Fruit fly (Drosophila melanogaster) whole organism, embryonic: ENCODE results near the gene CG15439.

Source experiments
- Atf-2 ChIP-seq: fragments of 200-800 bp; sonication (Bioruptor generic); optimal IDR thresholded peaks from 2 replicates; lab custom pipeline; 2016; ENCODE audit warnings: missing biosample characterization, missing genetic modification characterization
- Bdp1 ChIP-seq: fragments of 200-800 bp; sonication (Bioruptor generic); optimal IDR thresholded peaks from 3 replicates; lab custom pipeline; 2016; ENCODE audit warnings: missing biosample characterization, missing genetic modification characterization
- CG10654 ChIP-seq: fragments of 200-800 bp; sonication (Bioruptor generic); optimal IDR thresholded peaks from 2 replicates; lab custom pipeline; 2016; ENCODE audit warnings: missing biosample characterization, missing genetic modification characterization
- CG10959 ChIP-seq: fragments of 200-800 bp; sonication (Bioruptor generic); IDR thresholded peaks from 2 replicates; pipeline ENCODE4 v1.3.6; 2022; ENCODE audit warnings: missing biosample characterization, missing genetic modification characterization
- CG13894 ChIP-seq: fragments of 200-800 bp; sonication (Bioruptor generic); optimal IDR thresholded peaks from 3 replicates; lab custom pipeline; 2018; ENCODE audit warnings: missing biosample characterization, mild to moderate bottlenecking, missing genetic modification characterization, moderate library complexity
- CG15011 ChIP-seq: fragments of 200-800 bp; sonication (Bioruptor generic); optimal IDR thresholded peaks from 3 replicates; lab custom pipeline; 2018; ENCODE audit warnings: missing biosample characterization, mild to moderate bottlenecking, missing genetic modification characterization
- CG16863 ChIP-seq: fragments of 200-800 bp; sonication (Bioruptor generic); optimal IDR thresholded peaks from 3 replicates; lab custom pipeline; 2016; ENCODE audit warnings: missing biosample characterization, missing genetic modification characterization
- CG17829 ChIP-seq: fragments of 200-800 bp; optimal IDR thresholded peaks from 2 replicates; lab custom pipeline; 2019; ENCODE audit warnings: missing biosample characterization, mild to moderate bottlenecking, missing genetic modification characterization, moderate library complexity
- CG18599 ChIP-seq: fragments of 200-800 bp; sonication (Bioruptor generic); optimal IDR thresholded peaks from 3 replicates; lab custom pipeline; 2017; ENCODE audit warnings: missing biosample characterization, missing genetic modification characterization, mild to moderate bottlenecking, moderate library complexity, missing genetic modification reagents
- CG2712 ChIP-seq: fragments of 200-800 bp; optimal IDR thresholded peaks from 3 replicates; lab custom pipeline; 2019; ENCODE audit warnings: missing biosample characterization, mild to moderate bottlenecking, missing genetic modification characterization, moderate library complexity
- CG30431 ChIP-seq: fragments of 200-800 bp; sonication (Bioruptor generic); optimal IDR thresholded peaks from 2 replicates; lab custom pipeline; 2017; ENCODE audit warnings: missing biosample characterization, missing genetic modification characterization
- CG33557 ChIP-seq: fragments of 200-800 bp; sonication (Bioruptor generic); optimal IDR thresholded peaks from 2 replicates; lab custom pipeline; 2019; ENCODE audit warnings: missing biosample characterization, mild to moderate bottlenecking, missing genetic modification characterization, moderate library complexity
- CG3407 ChIP-seq: fragments of 200-800 bp; sonication (Bioruptor generic); optimal IDR thresholded peaks from 2 replicates; lab custom pipeline; 2018; ENCODE audit warnings: missing biosample characterization, mild to moderate bottlenecking, missing genetic modification characterization
- CG3838 ChIP-seq: fragments of 200-800 bp; sonication (Bioruptor generic); optimal IDR thresholded peaks from 3 replicates; lab custom pipeline; 2016; ENCODE audit warnings: missing biosample characterization, missing genetic modification characterization
- CG4328 ChIP-seq: fragments of 200-800 bp; sonication (Bioruptor generic); optimal IDR thresholded peaks from 3 replicates; lab custom pipeline; 2017; ENCODE audit warnings: missing biosample characterization, missing genetic modification reagents, missing genetic modification characterization
- CG4424 ChIP-seq: fragments of 200-800 bp; sonication (Bioruptor generic); optimal IDR thresholded peaks from 3 replicates; lab custom pipeline; 2016; ENCODE audit warnings: missing biosample characterization, missing genetic modification characterization
- CG6272 ChIP-seq: fragments of 200-800 bp; sonication (Bioruptor generic); IDR thresholded peaks from 2 replicates; pipeline ENCODE4 v1.3.6; 2022; ENCODE audit warnings: missing biosample characterization, missing genetic modification characterization
- CG6854 ChIP-seq: fragments of 200-800 bp; sonication (Bioruptor generic); optimal IDR thresholded peaks from 3 replicates; lab custom pipeline; 2017; ENCODE audit warnings: missing biosample characterization, mild to moderate bottlenecking, missing genetic modification characterization
- CG8944 ChIP-seq: fragments of 200-800 bp; sonication (Bioruptor generic); optimal IDR thresholded peaks from 3 replicates; lab custom pipeline; 2016; ENCODE audit warnings: missing biosample characterization, missing genetic modification characterization
- CG9817 ChIP-seq: fragments of 200-800 bp; sonication (Bioruptor generic); optimal IDR thresholded peaks from 2 replicates; lab custom pipeline; 2018; ENCODE audit warnings: missing biosample characterization, mild to moderate bottlenecking, missing genetic modification characterization, moderate library complexity
- Dad ChIP-seq: fragments of 200-800 bp; sonication (Bioruptor generic); optimal IDR thresholded peaks from 3 replicates; lab custom pipeline; 2016; ENCODE audit warnings: missing biosample characterization, missing genetic modification characterization
- Dip3 ChIP-seq: fragments of 200-800 bp; sonication (Bioruptor generic); optimal IDR thresholded peaks from 3 replicates; lab custom pipeline; 2016; ENCODE audit warnings: missing biosample characterization, missing genetic modification characterization
- E2f1 ChIP-seq: fragments of 200-800 bp; sonication (Bioruptor generic); IDR thresholded peaks from 2 replicates; pipeline ENCODE4 v1.3.6; 2022; ENCODE audit warnings: missing biosample characterization, missing genetic modification characterization
- Ets97D ChIP-seq: fragments of 200-800 bp; sonication (Bioruptor generic); optimal IDR thresholded peaks from 3 replicates; lab custom pipeline; 2016; ENCODE audit warnings: missing biosample characterization, missing genetic modification characterization
- HLHmδ ChIP-seq: fragments of 200-800 bp; sonication (Bioruptor generic); optimal IDR thresholded peaks from 2 replicates; lab custom pipeline; 2018; ENCODE audit warnings: missing biosample characterization, mild to moderate bottlenecking, missing genetic modification characterization, moderate library complexity
- Hr3 ChIP-seq: fragments of 200-800 bp; sonication (Bioruptor generic); optimal IDR thresholded peaks from 3 replicates; lab custom pipeline; 2016; ENCODE audit warnings: missing biosample characterization, missing genetic modification characterization
- Hr51 ChIP-seq, 2 experiments: fragments of 200-800 bp; sonication (Bioruptor generic); optimal IDR thresholded peaks; 2 replicates in 1 of 2; 3 replicates in 1 of 2; lab custom pipeline; 2016 to 2018; ENCODE audit warnings: missing biosample characterization in 2 of 2, missing genetic modification characterization in 2 of 2, mild to moderate bottlenecking in 1 of 2, moderate library complexity in 1 of 2
- Hr78 ChIP-seq, 2 experiments: fragments of 200-800 bp in 1 of 2; fragments of >200 bp in 1 of 2; sonication (Bioruptor generic) in 1 of 2; optimal IDR thresholded peaks; 2 replicates each; lab custom pipeline; 2017 to 2019; ENCODE audit warnings: missing biosample characterization in 2 of 2, missing genetic modification characterization in 2 of 2, mild to moderate bottlenecking in 1 of 2, moderate library complexity in 1 of 2
- Mes4 ChIP-seq: fragments of 200-800 bp; sonication (Bioruptor generic); optimal IDR thresholded peaks from 2 replicates; lab custom pipeline; 2016; ENCODE audit warnings: missing biosample characterization, missing genetic modification characterization
- Myb ChIP-seq: fragments of 200-800 bp; sonication (Bioruptor generic); optimal IDR thresholded peaks from 2 replicates; lab custom pipeline; 2016; ENCODE audit warnings: missing biosample characterization, missing genetic modification characterization
- NK7.1 ChIP-seq: fragments of 200-800 bp; sonication (Bioruptor generic); optimal IDR thresholded peaks from 3 replicates; lab custom pipeline; 2016; ENCODE audit warnings: missing biosample characterization, missing genetic modification characterization
- Ptx1 ChIP-seq: fragments of 200-800 bp; sonication (Bioruptor generic); IDR thresholded peaks from 2 replicates; pipeline ENCODE4 v1.3.6; 2022; ENCODE audit warnings: missing biosample characterization, missing genetic modification characterization
- Sox102F ChIP-seq: fragments of 200-800 bp; sonication (Bioruptor generic); optimal IDR thresholded peaks from 2 replicates; lab custom pipeline; 2018; ENCODE audit warnings: missing biosample characterization, mild to moderate bottlenecking, missing genetic modification characterization, moderate library complexity
- Sry-δ ChIP-seq: fragments of 200-800 bp; sonication (Bioruptor generic); optimal IDR thresholded peaks from 2 replicates; lab custom pipeline; 2016; ENCODE audit warnings: missing biosample characterization, missing genetic modification characterization
- al ChIP-seq: fragments of 200-800 bp; sonication (Bioruptor generic); IDR thresholded peaks from 2 replicates; pipeline ENCODE4 v1.3.6; 2022; ENCODE audit warnings: missing biosample characterization, missing genetic modification characterization
- ash1 ChIP-seq: fragments of 200-800 bp; sonication (Bioruptor generic); optimal IDR thresholded peaks from 2 replicates; lab custom pipeline; 2018; ENCODE audit warnings: missing biosample characterization, mild to moderate bottlenecking, missing genetic modification characterization
- bab2 ChIP-seq: fragments of 200-800 bp; sonication (Bioruptor generic); optimal IDR thresholded peaks from 2 replicates; lab custom pipeline; 2016; ENCODE audit warnings: missing biosample characterization, missing genetic modification characterization
- cato ChIP-seq: fragments of 200-800 bp; sonication (Bioruptor generic); optimal IDR thresholded peaks from 2 replicates; lab custom pipeline; 2016; ENCODE audit warnings: missing biosample characterization, missing genetic modification characterization, borderline replicate concordance
- ci ChIP-seq: fragments of 200-800 bp; sonication (Bioruptor generic); IDR thresholded peaks from 3 replicates; pipeline ENCODE4 v1.3.6; 2022; ENCODE audit warnings: missing biosample characterization, missing genetic modification characterization
- corto ChIP-seq: fragments of 200-800 bp; sonication (Bioruptor generic); optimal IDR thresholded peaks from 2 replicates; lab custom pipeline; 2016; ENCODE audit warnings: missing biosample characterization, mild to moderate bottlenecking, missing genetic modification characterization, moderate library complexity
- crp ChIP-seq, 2 experiments: fragments of 200-800 bp; sonication (Bioruptor generic); optimal IDR thresholded peaks; 2 replicates in 1 of 2; 3 replicates in 1 of 2; lab custom pipeline; 2017; ENCODE audit warnings: missing biosample characterization in 2 of 2, missing genetic modification characterization in 2 of 2, mild to moderate bottlenecking in 1 of 2, moderate library complexity in 1 of 2
- gsb-n ChIP-seq: fragments of 200-800 bp; sonication (Bioruptor generic); optimal IDR thresholded peaks from 3 replicates; lab custom pipeline; 2018; ENCODE audit warnings: missing biosample characterization, mild to moderate bottlenecking, missing genetic modification characterization
- hbn ChIP-seq: fragments of 200-800 bp; sonication (Bioruptor generic); IDR thresholded peaks from 2 replicates; pipeline ENCODE4 v1.3.6; 2022; ENCODE audit warnings: missing biosample characterization, missing genetic modification characterization; ENCODE audit not compliant: partially characterized antibody
- kah ChIP-seq: fragments of 200-800 bp; sonication (Bioruptor generic); optimal IDR thresholded peaks from 2 replicates; lab custom pipeline; 2018; ENCODE audit warnings: missing biosample characterization, mild to moderate bottlenecking, missing genetic modification characterization
- knrl ChIP-seq: fragments of 200-800 bp; sonication (Bioruptor generic); IDR thresholded peaks from 3 replicates; pipeline ENCODE4 v1.3.6; 2022; ENCODE audit warnings: missing biosample characterization, missing genetic modification characterization; ENCODE audit not compliant: partially characterized antibody
- lmd ChIP-seq: fragments of 200-800 bp; sonication (Bioruptor generic); IDR thresholded peaks from 2 replicates; pipeline ENCODE4 v1.3.6; 2022; ENCODE audit warnings: missing biosample characterization, missing genetic modification characterization
- mam ChIP-seq: fragments of 200-800 bp; sonication (Bioruptor generic); optimal IDR thresholded peaks from 3 replicates; lab custom pipeline; 2016; ENCODE audit warnings: missing biosample characterization, missing genetic modification characterization
- tll ChIP-seq, 2 experiments: fragments of 200-800 bp in 1 of 2; fragments of >200 bp in 1 of 2; sonication (Bioruptor generic) in 1 of 2; optimal IDR thresholded peaks; 2 replicates each; lab custom pipeline; 2017 to 2019; ENCODE audit warnings: missing biosample characterization in 2 of 2, missing genetic modification characterization in 2 of 2, mild to moderate bottlenecking in 1 of 2, moderate library complexity in 1 of 2
- twi ChIP-seq: fragments of 200-800 bp; optimal IDR thresholded peaks from 2 replicates; lab custom pipeline; 2019; ENCODE audit warnings: missing biosample characterization, mild to moderate bottlenecking, missing genetic modification characterization, moderate library complexity
- zfh1 ChIP-seq: fragments of 200-800 bp; sonication (Bioruptor generic); IDR thresholded peaks from 3 replicates; pipeline ENCODE4 v1.3.6; 2022; ENCODE audit warnings: missing biosample characterization, missing genetic modification characterization

Gene CG15439

dm6 chr2L:4448582-4449016, 4.2 kb downstream of the CG15439 start, which contains the start of gene MFS18 (continued):
- TF ChIP-seq CG6854 (GFP tag; lab: Kevin White, UChicago) (peak; percentile 97), Ptx1 (peak; percentile 99), CG15011 (GFP tag; lab: Kevin White, UChicago) (peak; percentile 97), knrl (GFP tag; lab: Robert Waterston, UW) (no peak; the same call in 2 of the 3 replicates), Mes4 (peak; percentile 76), CG10654 (GFP tag; lab: Kevin White, UChicago) (peak; percentile 99), mam (GFP tag; lab: Kevin White, UChicago) (peak; percentile 97), Hr78 (GFP tag; optimal IDR thresholded peaks at IDR 0.05; lab: Kevin White, UChicago) (no peak), cato (GFP tag; lab: Kevin White, UChicago) (peak; percentile 91), ci (GFP tag; lab: Robert Waterston, UW) (peak; percentile 99), CG8944 (GFP tag; lab: Kevin White, UChicago) (peak; percentile 74), CG10959 (GFP tag; lab: Robert Waterston, UW) (peak; percentile 98), CG9817 (tag; lab: Kevin White, UChicago) (peak; percentile 87), Sox102F (peak; percentile 97), CG30431 (peak; percentile 94), Dip3 (peak; percentile 82), Hr51 (GFP tag; optimal IDR thresholded peaks at IDR 0.05; lab: Kevin White, UChicago) (peak; percentile 98 to 99), Hr3 (GFP tag; lab: Kevin White, UChicago) (peak; percentile 98), lmd (GFP tag; lab: Robert Waterston, UW) (peak; percentile 98), NK7.1 (GFP tag; lab: Kevin White, UChicago) (peak; percentile 92), CG2712 (tag; lab: Kevin White, UChicago) (peak; percentile 100), CG3838 (GFP tag; lab: Kevin White, UChicago) (peak; percentile 92), crp (GFP tag; optimal IDR thresholded peaks at IDR 0.05; lab: Kevin White, UChicago) (peak; percentile 56 to 77), CG18599 (peak; percentile 99), al (GFP tag; lab: Robert Waterston, UW) (peak; percentile 99), CG13894 (peak; percentile 95), corto (GFP tag; lab: Kevin White, UChicago) (no peak), CG16863 (GFP tag; lab: Kevin White, UChicago) (peak; percentile 82), Bdp1 (GFP tag; lab: Kevin White, UChicago) (peak; percentile 79), kah (GFP tag; lab: Kevin White, UChicago) (peak; percentile 92), CG4424 (peak; percentile 99), CG33557 (peak; percentile 87), tll (GFP tag; optimal IDR thresholded peaks at IDR 0.05; lab: Kevin White, UChicago) (peak in 1 of 2 experiments; percentile 39), zfh1 (GFP tag; lab: Robert Waterston, UW) (peak; percentile 99), gsb-n (tag; lab: Kevin White, UChicago) (peak; percentile 97), Myb (GFP tag; lab: Kevin White, UChicago) (peak; percentile 88), CG17829 (peak; percentile 99), ash1 (GFP tag; lab: Kevin White, UChicago) (peak; percentile 90), twi (peak; percentile 70), CG4328 (GFP tag; lab: Kevin White, UChicago) (peak; percentile 91), Sry-δ (GFP tag; lab: Kevin White, UChicago) (peak; percentile 48), Dad (GFP tag; lab: Kevin White, UChicago) (peak; percentile 88), CG3407 (GFP tag; lab: Kevin White, UChicago) (peak; percentile 90), Ets97D (GFP tag; lab: Kevin White, UChicago) (peak; percentile 96), hbn (GFP tag; lab: Robert Waterston, UW) (peak; percentile 46), bab2 (peak; percentile 88), CG6272 (GFP tag; lab: Robert Waterston, UW) (peak; percentile 98), Atf-2 (GFP tag; lab: Kevin White, UChicago) (peak; percentile 95), E2f1 (GFP tag; lab: Robert Waterston, UW) (peak; percentile 99), HLHmδ (GFP tag; lab: Kevin White, UChicago) (no peak)
